Worm (Caenorhabditis elegans) whole organism, L2 larva: ENCODE measurements around the gene R07E4.5.

Experiments used
- C34F6.9 ChIP-seq: fragments of 150-350 bp; optimal IDR thresholded peaks from 2 replicates; lab custom pipeline; 2014; ENCODE audit warnings: missing biosample characterization, missing genetic modification characterization
- R02D3.7 ChIP-seq: fragments of 150-350 bp; optimal IDR thresholded peaks from 2 replicates; lab custom pipeline; 2014; ENCODE audit warnings: missing biosample characterization, missing genetic modification characterization
- Y55F3AM.14 ChIP-seq: fragments of 200-800 bp; sonication (Bioruptor generic); optimal IDR thresholded peaks from 2 replicates; lab custom pipeline; 2018; ENCODE audit warnings: mild to moderate bottlenecking, missing genetic modification characterization, missing compliant biosample characterization
- alr-1 ChIP-seq: fragments of 150-350 bp; optimal IDR thresholded peaks from 2 replicates; lab custom pipeline; 2014; ENCODE audit warnings: missing biosample characterization, missing genetic modification characterization
- aly-2 ChIP-seq: fragments of 150-350 bp; optimal IDR thresholded peaks from 2 replicates; lab custom pipeline; 2014; ENCODE audit warnings: missing biosample characterization, missing genetic modification characterization
- blmp-1 ChIP-seq: sonication (generic microtip); optimal IDR thresholded peaks from 2 replicates; lab custom pipeline; 2017; ENCODE audit warnings: missing genetic modification characterization, mild to moderate bottlenecking, missing compliant biosample characterization, antibody characterized with exemption, moderate library complexity; ENCODE audit not compliant: insufficient read depth
- crh-2 ChIP-seq: sonication (generic microtip); optimal IDR thresholded peaks from 2 replicates; lab custom pipeline; 2017; ENCODE audit warnings: missing biosample characterization, missing genetic modification characterization
- dmd-4 ChIP-seq: sonication (generic microtip); optimal IDR thresholded peaks from 2 replicates; lab custom pipeline; 2017; ENCODE audit warnings: missing biosample characterization, missing genetic modification characterization
- egl-27 ChIP-seq: sonication (generic microtip); optimal IDR thresholded peaks from 3 replicates; lab custom pipeline; 2017; ENCODE audit warnings: missing biosample characterization, missing genetic modification reagents, missing genetic modification characterization
- elt-1 ChIP-seq: fragments of 150-350 bp; optimal IDR thresholded peaks from 2 replicates; lab custom pipeline; 2014; ENCODE audit warnings: missing biosample characterization, missing genetic modification characterization
- elt-3 ChIP-seq: sonication (generic microtip); optimal IDR thresholded peaks from 2 replicates; lab custom pipeline; 2017; ENCODE audit warnings: missing biosample characterization, missing genetic modification characterization
- gmeb-1 ChIP-seq: fragments of 150-350 bp; optimal IDR thresholded peaks from 2 replicates; lab custom pipeline; 2014; ENCODE audit warnings: missing biosample characterization, missing genetic modification characterization
- lin-13 ChIP-seq: fragments of 150-350 bp; optimal IDR thresholded peaks from 2 replicates; lab custom pipeline; 2014; ENCODE audit warnings: missing biosample characterization, missing genetic modification reagents, missing genetic modification characterization
- lin-39 ChIP-seq: fragments of 150-350 bp; optimal IDR thresholded peaks from 2 replicates; lab custom pipeline; 2014; ENCODE audit warnings: missing biosample characterization, missing genetic modification reagents, missing genetic modification characterization
- nhr-11 ChIP-seq: fragments of 150-350 bp; optimal IDR thresholded peaks from 2 replicates; lab custom pipeline; 2014; ENCODE audit warnings: missing biosample characterization, missing genetic modification characterization
- nhr-12 ChIP-seq: fragments of 150-350 bp; optimal IDR thresholded peaks from 2 replicates; lab custom pipeline; 2014; ENCODE audit warnings: missing biosample characterization, missing genetic modification characterization
- nhr-129 ChIP-seq: fragments of 150-350 bp; optimal IDR thresholded peaks from 2 replicates; lab custom pipeline; 2014; ENCODE audit warnings: missing biosample characterization, missing genetic modification characterization
- nhr-21 ChIP-seq: fragments of 150-350 bp; optimal IDR thresholded peaks from 2 replicates; lab custom pipeline; 2014; ENCODE audit warnings: missing biosample characterization, missing genetic modification characterization
- nhr-237 ChIP-seq: fragments of 150-350 bp; optimal IDR thresholded peaks from 2 replicates; lab custom pipeline; 2014; ENCODE audit warnings: missing biosample characterization, missing genetic modification characterization
- nhr-25 ChIP-seq: fragments of 150-350 bp; sonication (generic microtip); optimal IDR thresholded peaks from 3 replicates; lab custom pipeline; 2014; ENCODE audit warnings: missing biosample characterization, missing genetic modification characterization
- nhr-6 ChIP-seq: fragments of 150-350 bp; optimal IDR thresholded peaks from 2 replicates; lab custom pipeline; 2014; ENCODE audit warnings: missing biosample characterization, missing genetic modification characterization
- nhr-77 ChIP-seq: fragments of 150-350 bp; optimal IDR thresholded peaks from 2 replicates; lab custom pipeline; 2014; ENCODE audit warnings: missing biosample characterization, missing genetic modification characterization
- peb-1 ChIP-seq: fragments of 150-350 bp; optimal IDR thresholded peaks from 2 replicates; lab custom pipeline; 2014; ENCODE audit warnings: missing biosample characterization, missing genetic modification characterization
- sem-4 ChIP-seq: fragments of 150-350 bp; optimal IDR thresholded peaks from 2 replicates; lab custom pipeline; 2014; ENCODE audit warnings: missing biosample characterization, missing genetic modification reagents, missing genetic modification characterization
- skn-1 ChIP-seq: sonication (generic microtip); optimal IDR thresholded peaks from 2 replicates; lab custom pipeline; 2017; ENCODE audit warnings: missing biosample characterization, missing genetic modification characterization
- sma-3 ChIP-seq: sonication (generic microtip); optimal IDR thresholded peaks from 2 replicates; lab custom pipeline; 2016; ENCODE audit warnings: missing genetic modification reagents, missing genetic modification characterization, missing compliant biosample characterization
- sma-9 ChIP-seq, 2 experiments: fragments of 150-350 bp in 1 of 2; sonication (generic microtip) in 1 of 2; optimal IDR thresholded peaks; 2 replicates each; lab custom pipeline; 2014 to 2016; ENCODE audit warnings: missing genetic modification characterization in 2 of 2, mild to moderate bottlenecking in 1 of 2, missing biosample characterization in 1 of 2, missing compliant biosample characterization in 1 of 2, missing genetic modification reagents in 1 of 2, moderate library complexity in 1 of 2
- unc-39 ChIP-seq: fragments of 150-350 bp; optimal IDR thresholded peaks from 2 replicates; lab custom pipeline; 2014; ENCODE audit warnings: missing biosample characterization, missing genetic modification characterization
- unc-55 ChIP-seq: fragments of 150-350 bp; sonication (generic microtip); optimal IDR thresholded peaks from 3 replicates; lab custom pipeline; 2014; ENCODE audit warnings: missing biosample characterization, missing genetic modification reagents, missing genetic modification characterization
- unc-62 ChIP-seq: fragments of 150-350 bp; optimal IDR thresholded peaks from 2 replicates; lab custom pipeline; 2014; ENCODE audit warnings: missing biosample characterization, missing genetic modification reagents, missing genetic modification characterization
- ztf-11 ChIP-seq: sonication (generic microtip); optimal IDR thresholded peaks from 2 replicates; lab custom pipeline; 2017; ENCODE audit warnings: missing biosample characterization, missing genetic modification characterization
- ztf-4 ChIP-seq: fragments of 150-350 bp; optimal IDR thresholded peaks from 2 replicates; lab custom pipeline; 2014; ENCODE audit warnings: missing biosample characterization, missing genetic modification characterization

R07E4.5 gene

ce11 chrX:5941325-5941724 lies 11.6 kb downstream of the R07E4.5 start:
- TF ChIP-seq sem-4 (no peak), nhr-77 (tag; lab: Kevin White, UChicago) (no peak), lin-13 (no peak), nhr-21 (tag; lab: Kevin White, UChicago) (no peak)

DNA sequence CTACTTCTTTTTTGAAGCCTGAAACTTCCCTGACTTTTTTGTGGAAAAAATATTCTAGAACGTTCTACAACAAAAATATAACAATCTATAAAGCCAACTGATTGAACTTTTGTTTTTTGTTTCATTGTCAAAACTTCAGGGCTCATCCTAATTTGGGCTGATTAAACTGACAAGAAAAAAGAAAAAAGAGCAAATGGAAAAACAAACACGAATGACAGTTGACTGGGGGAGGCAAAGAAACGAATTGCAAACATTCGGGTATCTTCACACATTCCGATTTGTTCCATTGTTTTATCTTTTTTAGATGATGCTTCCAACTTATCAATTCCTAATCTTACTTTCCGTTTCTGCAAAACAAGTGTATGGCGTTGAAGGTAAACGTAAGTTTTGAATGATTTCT lies 17.5 kb downstream of the R07E4.5 start, which contains the start of gene C46F4.3:
TSS of gene C46F4.3 (plus strand) at position 301 of the 400 bp plus-strand sequence.
- TF ChIP-seq skn-1 (tag; lab: Kevin White, UChicago) (no peak), unc-62 (GFP tag; lab: Kevin White, UChicago) (no peak), nhr-11 (tag; lab: Kevin White, UChicago) (no peak), C34F6.9 (tag; lab: Kevin White, UChicago) (no peak), elt-1 (tag; lab: Kevin White, UChicago) (no peak), egl-27 (tag; lab: Kevin White, UChicago) (no peak), dmd-4 (tag; lab: Kevin White, UChicago) (no peak), gmeb-1 (no peak)

DNA sequence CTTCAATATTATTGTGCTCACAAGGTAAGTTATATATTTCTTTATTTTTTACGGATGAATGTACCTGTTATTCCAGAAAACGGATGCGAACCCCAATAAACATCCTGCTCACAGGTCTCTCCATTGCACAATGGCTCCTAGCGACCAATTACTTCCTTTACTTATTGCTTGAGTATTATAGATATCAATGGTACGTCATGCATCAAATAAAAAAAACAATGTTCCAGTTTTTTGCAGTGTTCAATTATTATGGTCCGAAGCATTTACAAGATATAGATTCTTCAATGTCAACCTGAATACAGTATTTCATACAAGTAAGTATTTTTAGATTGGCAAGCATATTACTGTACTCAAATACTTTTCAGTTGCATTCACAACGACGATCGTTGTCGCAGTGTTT lies 20.1 kb downstream of the R07E4.5 start:
- TF ChIP-seq sma-3 = no peak
- TF ChIP-seq elt-3 (tag; lab: Kevin White, UChicago) = no peak
- TF ChIP-seq R02D3.7 (tag; lab: Kevin White, UChicago) = no peak
- TF ChIP-seq nhr-11 (tag; lab: Kevin White, UChicago) = no peak
- no peak for TF ChIP-seq unc-39 (tag; lab: Kevin White, UChicago)
- TF ChIP-seq nhr-129 (tag; lab: Kevin White, UChicago) = no peak
- no peak for TF ChIP-seq nhr-25 (tag; lab: Kevin White, UChicago)
- no peak for TF ChIP-seq Y55F3AM.14 (GFP tag; lab: Kevin White, UChicago)
- no peak for TF ChIP-seq lin-39 (tag; lab: Kevin White, UChicago)
- no peak for TF ChIP-seq gmeb-1
- TF ChIP-seq nhr-6 (tag; lab: Kevin White, UChicago) = no peak
- TF ChIP-seq sma-9 (GFP tag; optimal IDR thresholded peaks at IDR 0.05; lab: Kevin White, UChicago) = no peak
- no peak for TF ChIP-seq sma-9 (tag; optimal IDR thresholded peaks at IDR 0.05; lab: Kevin White, UChicago)
- no peak for TF ChIP-seq dmd-4 (tag; lab: Kevin White, UChicago)
- no peak for TF ChIP-seq lin-13
- TF ChIP-seq blmp-1 = no peak
- no peak for TF ChIP-seq nhr-12 (tag; lab: Kevin White, UChicago)
- TF ChIP-seq peb-1 (tag; lab: Kevin White, UChicago) = no peak
- no peak for TF ChIP-seq elt-1 (tag; lab: Kevin White, UChicago)
- no peak for TF ChIP-seq nhr-77 (tag; lab: Kevin White, UChicago)

DNA sequence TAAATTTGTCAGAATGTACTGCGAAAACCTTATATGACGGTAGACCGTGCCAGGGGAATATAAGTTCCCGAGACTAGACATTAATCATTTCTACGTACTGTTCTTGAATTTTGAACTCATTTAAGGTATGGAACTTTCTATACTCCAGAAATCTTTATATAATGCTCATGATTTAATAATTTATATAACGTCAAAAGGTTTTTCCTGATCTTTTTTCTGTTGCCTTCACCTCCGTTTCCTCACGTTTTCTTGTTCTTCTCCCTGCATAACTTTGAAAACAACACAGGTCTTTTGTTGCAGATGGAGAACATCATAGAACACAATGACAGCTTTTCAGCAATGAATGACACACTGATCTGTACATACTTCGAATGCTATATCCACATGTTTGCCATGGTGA lies 22.2 kb downstream of the R07E4.5 start, which contains the start of gene egl-6:
TSS of gene egl-6 (plus strand) at position 301 of the 400 bp plus-strand sequence.
- no peak for TF ChIP-seq skn-1 (tag; lab: Kevin White, UChicago)

- no peak for TF ChIP-seq ztf-11
Observed at ce11 chrX:5923672-5924071, 29.3 kb downstream of the R07E4.5 start.

DNA sequence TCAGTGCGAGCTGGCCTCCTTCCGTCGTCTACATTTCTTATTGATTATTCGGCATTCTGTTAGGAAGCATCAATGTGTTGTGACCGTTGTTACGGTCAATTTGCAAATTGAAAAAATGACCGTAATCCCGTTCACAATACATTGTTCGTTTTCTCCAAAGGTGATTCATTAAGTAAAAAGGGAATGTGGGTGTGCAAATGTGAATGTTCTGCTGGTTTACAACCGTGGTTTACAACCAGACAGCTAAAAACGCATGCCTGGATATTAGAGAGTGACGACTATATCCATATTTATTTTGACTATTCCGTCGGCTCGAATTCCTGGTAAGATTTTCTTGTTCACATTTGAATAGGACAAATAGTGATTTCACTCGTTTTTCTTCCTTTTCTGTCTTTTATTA lies 33.9 kb downstream of the R07E4.5 start, which contains the start of gene capa-1:
TSS of gene capa-1 (plus strand) at position 301 of the 400 bp plus-strand sequence.
- TF ChIP-seq unc-55 = no peak
- no peak for TF ChIP-seq aly-2 (tag; lab: Kevin White, UChicago)
- no peak for TF ChIP-seq ztf-11
- TF ChIP-seq unc-62 (GFP tag; lab: Kevin White, UChicago) = no peak
- no peak for TF ChIP-seq gmeb-1
- no peak for TF ChIP-seq nhr-237 (tag; lab: Kevin White, UChicago)
- no peak for TF ChIP-seq ztf-4
- no peak for TF ChIP-seq blmp-1
- no peak for TF ChIP-seq crh-2
- TF ChIP-seq alr-1 = no peak
- no peak for TF ChIP-seq sma-3
- TF ChIP-seq lin-39 (tag; lab: Kevin White, UChicago) = no peak
- TF ChIP-seq, all 48 proteins: peak for 0
